Fruit fly (Drosophila melanogaster) whole organism, pupa: ENCODE results near the gene Tsp86D.

Experiments
- CG10348 ChIP-seq: fragments of 200-800 bp; sonication (Bioruptor generic); IDR thresholded peaks from 2 replicates; pipeline ENCODE4 v1.3.6; 2022; ENCODE audit warnings: missing biosample characterization, missing genetic modification characterization
- CG12605 ChIP-seq: fragments of 200-800 bp; sonication (Bioruptor generic); IDR thresholded peaks from 2 replicates; pipeline ENCODE4 v1.3.6; 2022; ENCODE audit warnings: missing biosample characterization, missing genetic modification characterization
- CG13204 ChIP-seq: fragments of 200-800 bp; sonication (Bioruptor generic); optimal IDR thresholded peaks from 2 replicates; lab custom pipeline; 2018; ENCODE audit warnings: missing biosample characterization, mild to moderate bottlenecking, missing genetic modification characterization, moderate library complexity
- CG14655 ChIP-seq: fragments of 200-800 bp; sonication (Bioruptor generic); optimal IDR thresholded peaks from 3 replicates; lab custom pipeline; 2017; ENCODE audit warnings: mild to moderate bottlenecking, missing biosample characterization, missing genetic modification reagents, missing genetic modification characterization
- CG15710 ChIP-seq: fragments of 200-800 bp; sonication (Bioruptor generic); optimal IDR thresholded peaks from 2 replicates; lab custom pipeline; 2018; ENCODE audit warnings: missing biosample characterization, mild to moderate bottlenecking, missing genetic modification characterization, moderate library complexity
- CG17806 ChIP-seq: fragments of 200-800 bp; sonication (Bioruptor generic); optimal IDR thresholded peaks from 2 replicates; lab custom pipeline; 2018; ENCODE audit warnings: missing biosample characterization, mild to moderate bottlenecking, missing genetic modification characterization, moderate library complexity
- CG32121 ChIP-seq: fragments of 200-800 bp; sonication (Bioruptor generic); IDR thresholded peaks from 2 replicates; pipeline ENCODE4 v1.3.6; 2022; ENCODE audit warnings: missing biosample characterization, missing genetic modification characterization
- CG34367 ChIP-seq: fragments of 200-800 bp; sonication (Bioruptor generic); optimal IDR thresholded peaks from 2 replicates; lab custom pipeline; 2018; ENCODE audit warnings: missing biosample characterization, mild to moderate bottlenecking, missing genetic modification characterization
- CG4496 ChIP-seq: fragments of 200-800 bp; sonication (Bioruptor generic); IDR thresholded peaks from 3 replicates; pipeline ENCODE4 v1.3.6; 2022; ENCODE audit warnings: missing biosample characterization, missing genetic modification characterization
- CG8159 ChIP-seq: fragments of 200-800 bp; sonication (Bioruptor generic); optimal IDR thresholded peaks from 3 replicates; lab custom pipeline; 2018; ENCODE audit warnings: missing biosample characterization, mild to moderate bottlenecking, missing genetic modification characterization, moderate library complexity
- CG8301 ChIP-seq: fragments of 200-800 bp; sonication (Bioruptor generic); optimal IDR thresholded peaks from 2 replicates; lab custom pipeline; 2018; ENCODE audit warnings: missing biosample characterization, mild to moderate bottlenecking, missing genetic modification characterization
- CG9948 ChIP-seq: fragments of 200-800 bp; sonication (Bioruptor generic); optimal IDR thresholded peaks from 2 replicates; lab custom pipeline; 2018; ENCODE audit warnings: missing biosample characterization, mild to moderate bottlenecking, missing genetic modification characterization, moderate library complexity
- D1 ChIP-seq: fragments of 200-800 bp; sonication (Bioruptor generic); optimal IDR thresholded peaks from 2 replicates; lab custom pipeline; 2018; ENCODE audit warnings: missing biosample characterization, mild to moderate bottlenecking, missing genetic modification characterization, moderate library complexity
- EcR ChIP-seq: fragments of 200-800 bp; sonication (Bioruptor generic); optimal IDR thresholded peaks from 3 replicates; lab custom pipeline; 2019; ENCODE audit warnings: missing biosample characterization, missing genetic modification characterization, mild to moderate bottlenecking, moderate library complexity, missing genetic modification reagents
- Ets98B ChIP-seq: fragments of 200-800 bp; sonication (Bioruptor generic); IDR thresholded peaks from 2 replicates; pipeline ENCODE4 v1.3.6; 2022; ENCODE audit warnings: missing biosample characterization, missing genetic modification characterization
- Pif1A ChIP-seq: fragments of 200-800 bp; sonication (Bioruptor generic); optimal IDR thresholded peaks from 3 replicates; lab custom pipeline; 2016; ENCODE audit warnings: missing biosample characterization, missing genetic modification characterization
- Pif1B ChIP-seq: fragments of 200-800 bp; sonication (Bioruptor generic); optimal IDR thresholded peaks from 3 replicates; lab custom pipeline; 2016; ENCODE audit warnings: missing biosample characterization, missing genetic modification characterization
- Snoo ChIP-seq: fragments of 200-800 bp; sonication (Bioruptor generic); optimal IDR thresholded peaks from 3 replicates; lab custom pipeline; 2017; ENCODE audit warnings: missing biosample characterization, mild to moderate bottlenecking, missing genetic modification characterization, inconsistent platforms
- fd96Ca ChIP-seq: fragments of 200-800 bp; sonication (Bioruptor generic); IDR thresholded peaks from 3 replicates; pipeline ENCODE4 v1.3.6; 2022; ENCODE audit warnings: missing biosample characterization, missing genetic modification characterization
- gl ChIP-seq: fragments of 200-800 bp; sonication (Bioruptor generic); optimal IDR thresholded peaks from 2 replicates; lab custom pipeline; 2018; ENCODE audit warnings: missing biosample characterization, mild to moderate bottlenecking, missing genetic modification characterization
- rn ChIP-seq: fragments of 200-800 bp; sonication (Bioruptor generic); IDR thresholded peaks from 2 replicates; pipeline ENCODE4 v1.3.6; 2022; ENCODE audit warnings: missing biosample characterization, missing genetic modification characterization

Tsp86D gene

dm6 chr3R:10886462-10887315 lies 18.2 kb downstream of the Tsp86D start:
- TF ChIP-seq CG8159 (peak; percentile 89), CG34367 (tag; lab: Kevin White, UChicago) (peak; percentile 80), CG15710 (tag; lab: Kevin White, UChicago) (peak; percentile 89), Ets98B (GFP tag; lab: Robert Waterston, UW) (peak; percentile 86), CG4496 (GFP tag; lab: Robert Waterston, UW) (peak; percentile 93), CG32121 (peak; percentile 93), CG12605 (GFP tag; lab: Robert Waterston, UW) (peak; percentile 81), CG13204 (peak; percentile 64), D1 (tag; lab: Kevin White, UChicago) (peak; percentile 66), gl (tag; lab: Kevin White, UChicago) (peak; percentile 41), Pif1B (GFP tag; lab: Kevin White, UChicago) (peak; percentile 86), rn (GFP tag; lab: Robert Waterston, UW) (peak; percentile 38), fd96Ca (GFP tag; lab: Robert Waterston, UW) (peak; percentile 78), Snoo (tag; lab: Kevin White, UChicago) (peak; percentile 87), CG8301 (peak; percentile 89), CG17806 (tag; lab: Kevin White, UChicago) (peak; percentile 86), Pif1A (GFP tag; lab: Kevin White, UChicago) (peak; percentile 91), EcR (GFP tag; lab: Kevin White, UChicago) (peak; percentile 24), CG14655 (GFP tag; lab: Kevin White, UChicago) (peak; percentile 90), CG10348 (peak; percentile 69; the same call in 1 of the 2 replicates), CG9948 (tag; lab: Kevin White, UChicago) (peak; percentile 83)

DNA sequence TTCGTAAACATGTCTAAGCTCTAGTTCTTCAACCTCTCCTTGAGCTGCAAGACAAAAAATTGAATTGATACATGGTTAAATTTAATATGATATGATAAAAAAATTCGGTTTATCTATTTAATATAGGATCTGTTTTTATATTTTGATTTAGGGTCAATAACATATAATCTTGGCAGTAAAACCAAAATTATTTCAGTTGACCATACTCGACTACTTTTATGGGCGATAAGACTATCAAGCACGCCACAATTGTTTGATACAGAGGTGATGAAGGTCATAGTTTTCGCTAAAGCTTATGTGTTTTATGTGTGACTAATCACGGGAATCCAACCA lies 19.8 kb downstream of the Tsp86D start:
- no peak for TF ChIP-seq Pif1B (GFP tag; lab: Kevin White, UChicago)
- no peak for TF ChIP-seq CG9948 (tag; lab: Kevin White, UChicago)
- TF ChIP-seq CG17806 (tag; lab: Kevin White, UChicago) = no peak

dm6 chr3R:10888633-10889519 lies 20.4 kb downstream of the Tsp86D start:
- peak; percentile 36 for TF ChIP-seq CG34367 (tag; lab: Kevin White, UChicago)
- peak; percentile 51 for TF ChIP-seq CG8301
- TF ChIP-seq D1 (tag; lab: Kevin White, UChicago) = peak; percentile 7
- peak; percentile 90 for TF ChIP-seq CG13204
- TF ChIP-seq CG15710 (tag; lab: Kevin White, UChicago) = peak; percentile 35
- TF ChIP-seq CG10348 = no peak
- TF ChIP-seq CG8159 = peak; percentile 60
- peak; percentile 82 for TF ChIP-seq Ets98B (GFP tag; lab: Robert Waterston, UW)
- TF ChIP-seq CG12605 (GFP tag; lab: Robert Waterston, UW) = peak; percentile 90
- TF ChIP-seq CG9948 (tag; lab: Kevin White, UChicago) = no peak
- TF ChIP-seq CG14655 (GFP tag; lab: Kevin White, UChicago) = peak; percentile 74
- peak; percentile 94 for TF ChIP-seq gl (tag; lab: Kevin White, UChicago)
- peak; percentile 24 for TF ChIP-seq EcR (GFP tag; lab: Kevin White, UChicago)
- peak; percentile 78 for TF ChIP-seq CG4496 (GFP tag; lab: Robert Waterston, UW)
- peak; percentile 57; the same call in 1 of the 2 replicates for TF ChIP-seq CG32121
- TF ChIP-seq Pif1A (GFP tag; lab: Kevin White, UChicago) = peak; percentile 56
- peak; percentile 37 for TF ChIP-seq CG17806 (tag; lab: Kevin White, UChicago)
- peak; percentile 71 for TF ChIP-seq fd96Ca (GFP tag; lab: Robert Waterston, UW)
- TF ChIP-seq Pif1B (GFP tag; lab: Kevin White, UChicago) = peak; percentile 54
- TF ChIP-seq Snoo (tag; lab: Kevin White, UChicago) = peak; percentile 26
- TF ChIP-seq rn (GFP tag; lab: Robert Waterston, UW) = peak; percentile 28; the same call in 1 of the 2 replicates

DNA sequence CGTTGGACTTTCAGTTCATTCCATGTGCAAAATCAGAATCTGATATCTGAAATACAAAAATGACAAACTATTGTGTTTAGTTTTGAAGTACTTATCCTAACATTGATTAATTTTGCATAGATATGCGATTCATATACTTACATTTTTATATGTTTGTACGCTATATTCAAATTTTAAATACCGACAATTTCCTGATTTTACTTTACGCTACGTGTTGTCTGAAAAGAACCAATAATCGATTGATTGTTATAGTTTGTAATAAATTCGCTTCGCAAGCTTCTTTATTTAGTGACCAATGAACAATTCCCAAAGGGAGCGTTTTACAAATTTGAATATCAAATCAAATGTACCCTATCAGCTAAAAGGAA lies 21.0 kb downstream of the Tsp86D start, which contains the start of gene Ak3:
Gene Ak3, minus strand, starts transcription at position 69 of the 368 bp plus-strand sequence.
- no peak for TF ChIP-seq CG13204
- TF ChIP-seq rn (GFP tag; lab: Robert Waterston, UW) = no peak
- TF ChIP-seq CG15710 (tag; lab: Kevin White, UChicago) = no peak
- TF ChIP-seq CG14655 (GFP tag; lab: Kevin White, UChicago) = no peak
- TF ChIP-seq D1 (tag; lab: Kevin White, UChicago) = no peak
- TF ChIP-seq CG9948 (tag; lab: Kevin White, UChicago) = no peak
- TF ChIP-seq CG17806 (tag; lab: Kevin White, UChicago) = no peak
- no peak for TF ChIP-seq fd96Ca (GFP tag; lab: Robert Waterston, UW)
- no peak for TF ChIP-seq CG12605 (GFP tag; lab: Robert Waterston, UW)
- TF ChIP-seq CG8159 = no peak
- TF ChIP-seq CG10348 = no peak
- TF ChIP-seq CG8301 = no peak

- TF ChIP-seq CG34367 (tag; lab: Kevin White, UChicago) = no peak
- TF ChIP-seq Ets98B (GFP tag; lab: Robert Waterston, UW) = no peak
- no peak for TF ChIP-seq gl (tag; lab: Kevin White, UChicago)
- TF ChIP-seq D1 (tag; lab: Kevin White, UChicago) = no peak
- no peak for TF ChIP-seq rn (GFP tag; lab: Robert Waterston, UW)
- TF ChIP-seq CG17806 (tag; lab: Kevin White, UChicago) = no peak
- no peak for TF ChIP-seq fd96Ca (GFP tag; lab: Robert Waterston, UW)
- TF ChIP-seq Snoo (tag; lab: Kevin White, UChicago) = no peak
- TF ChIP-seq CG4496 (GFP tag; lab: Robert Waterston, UW) = no peak
- no peak for TF ChIP-seq CG13204
- TF ChIP-seq CG32121 = no peak
- no peak for TF ChIP-seq Pif1A (GFP tag; lab: Kevin White, UChicago)
- TF ChIP-seq Pif1B (GFP tag; lab: Kevin White, UChicago) = no peak
- TF ChIP-seq, all 21 proteins: peak for 0
Observed at dm6 chr3R:10893327-10893726, 24.8 kb downstream of the Tsp86D start, which contains the start of gene CG6621. Gene CG6621, minus strand, starts transcription at chr3R:10893531.
